Fruit fly (Drosophila melanogaster) whole organism, embryonic: ENCODE measurements around the gene CG12182.

Experiments
- ATbp ChIP-seq: fragments of 200-800 bp; sonication (Bioruptor generic); optimal IDR thresholded peaks from 2 replicates; lab custom pipeline; 2017; ENCODE audit warnings: missing biosample characterization, mild to moderate bottlenecking, missing genetic modification characterization, missing genetic modification reagents
- Aef1 ChIP-seq: fragments of 200-800 bp; sonication (Bioruptor generic); IDR thresholded peaks from 3 replicates; pipeline ENCODE4 v1.3.6; 2022; ENCODE audit warnings: missing biosample characterization, missing genetic modification characterization
- CG11456 ChIP-seq: fragments of 200-800 bp; sonication (Bioruptor generic); IDR thresholded peaks from 3 replicates; pipeline ENCODE4 v1.3.6; 2022; ENCODE audit warnings: missing biosample characterization, missing genetic modification characterization
- CG12219 ChIP-seq: fragments of 200-800 bp; sonication (Bioruptor generic); optimal IDR thresholded peaks from 3 replicates; lab custom pipeline; 2018; ENCODE audit warnings: missing biosample characterization, mild to moderate bottlenecking, missing genetic modification characterization
- CG12236 ChIP-seq: fragments of 200-800 bp; sonication (Bioruptor generic); optimal IDR thresholded peaks from 2 replicates; lab custom pipeline; 2016; ENCODE audit warnings: missing biosample characterization, missing genetic modification characterization
- CG14014 ChIP-seq: fragments of 200-800 bp; sonication (Bioruptor generic); IDR thresholded peaks from 2 replicates; pipeline ENCODE4 v1.3.6; 2022; ENCODE audit warnings: missing biosample characterization, missing genetic modification characterization
- CG14050 ChIP-seq: fragments of 200-800 bp; sonication (Bioruptor generic); IDR thresholded peaks from 3 replicates; pipeline ENCODE4 v1.3.6; 2022; ENCODE audit warnings: missing biosample characterization, missing genetic modification characterization
- CG15269 ChIP-seq: fragments of 200-800 bp; sonication (Bioruptor generic); optimal IDR thresholded peaks from 2 replicates; lab custom pipeline; 2018; ENCODE audit warnings: missing biosample characterization, mild to moderate bottlenecking, missing genetic modification characterization, moderate library complexity
- CG16779 ChIP-seq: fragments of 200-800 bp; sonication (Bioruptor generic); IDR thresholded peaks from 2 replicates; pipeline ENCODE4 v1.3.6; 2022; ENCODE audit warnings: missing biosample characterization, missing genetic modification characterization
- CG16863 ChIP-seq: fragments of 200-800 bp; sonication (Bioruptor generic); optimal IDR thresholded peaks from 3 replicates; lab custom pipeline; 2016; ENCODE audit warnings: missing biosample characterization, missing genetic modification characterization
- CG32532 ChIP-seq: fragments of 200-800 bp; sonication (Bioruptor generic); IDR thresholded peaks from 2 replicates; pipeline ENCODE4 v1.3.6; 2022; ENCODE audit warnings: missing biosample characterization, missing genetic modification characterization
- CG32767 ChIP-seq: fragments of 200-800 bp; sonication (Bioruptor generic); IDR thresholded peaks from 2 replicates; pipeline ENCODE4 v1.3.6; 2022; ENCODE audit warnings: missing biosample characterization, missing genetic modification characterization
- CG42726 ChIP-seq: fragments of 200-800 bp; sonication (Bioruptor generic); IDR thresholded peaks from 2 replicates; pipeline ENCODE4 v1.3.6; 2022; ENCODE audit warnings: missing biosample characterization, missing genetic modification characterization; ENCODE audit not compliant: partially characterized antibody
- CG4328 ChIP-seq: fragments of 200-800 bp; sonication (Bioruptor generic); optimal IDR thresholded peaks from 3 replicates; lab custom pipeline; 2017; ENCODE audit warnings: missing biosample characterization, missing genetic modification reagents, missing genetic modification characterization
- CG4854 ChIP-seq: fragments of 200-800 bp; sonication (Bioruptor generic); optimal IDR thresholded peaks from 2 replicates; lab custom pipeline; 2016; ENCODE audit warnings: missing biosample characterization, missing genetic modification characterization, inconsistent platforms
- CG6175 ChIP-seq: fragments of 200-800 bp; sonication (Bioruptor generic); IDR thresholded peaks from 3 replicates; pipeline ENCODE4 v1.3.6; 2022; ENCODE audit warnings: missing biosample characterization, missing genetic modification characterization
- CG7357 ChIP-seq: fragments of 200-800 bp; sonication (Bioruptor generic); IDR thresholded peaks from 3 replicates; pipeline ENCODE4 v1.3.6; 2022; ENCODE audit warnings: missing biosample characterization, missing genetic modification characterization
- CG7745 ChIP-seq: fragments of 200-800 bp; sonication (Bioruptor generic); optimal IDR thresholded peaks from 2 replicates; lab custom pipeline; 2018; ENCODE audit warnings: missing biosample characterization, mild to moderate bottlenecking, missing genetic modification characterization, moderate library complexity
- CG7786 ChIP-seq: fragments of 200-800 bp; sonication (Bioruptor generic); optimal IDR thresholded peaks from 2 replicates; lab custom pipeline; 2016; ENCODE audit warnings: missing biosample characterization, missing genetic modification characterization
- CG7963 ChIP-seq: fragments of 200-800 bp; sonication (Bioruptor generic); IDR thresholded peaks from 3 replicates; pipeline ENCODE4 v1.3.6; 2022; ENCODE audit warnings: missing biosample characterization, missing genetic modification characterization; ENCODE audit not compliant: partially characterized antibody
- CG7987 ChIP-seq: fragments of 200-800 bp; sonication (Bioruptor generic); optimal IDR thresholded peaks from 2 replicates; lab custom pipeline; 2018; ENCODE audit warnings: missing biosample characterization, mild to moderate bottlenecking, missing genetic modification characterization, moderate library complexity
- CG9797 ChIP-seq: fragments of 200-800 bp; sonication (Bioruptor generic); optimal IDR thresholded peaks from 3 replicates; lab custom pipeline; 2018; ENCODE audit warnings: missing biosample characterization, mild to moderate bottlenecking, missing genetic modification characterization
- Deaf1 ChIP-seq: fragments of 200-800 bp; optimal IDR thresholded peaks from 3 replicates; lab custom pipeline; 2019; ENCODE audit warnings: missing biosample characterization, mild to moderate bottlenecking, missing genetic modification characterization, moderate library complexity
- Hey ChIP-seq: fragments of 200-800 bp; sonication (Bioruptor generic); optimal IDR thresholded peaks from 3 replicates; lab custom pipeline; 2018; ENCODE audit warnings: missing biosample characterization, mild to moderate bottlenecking, missing genetic modification characterization
- HmgD ChIP-seq: fragments of 200-800 bp; sonication (Bioruptor generic); optimal IDR thresholded peaks from 3 replicates; lab custom pipeline; 2016; ENCODE audit warnings: missing biosample characterization, missing genetic modification characterization
- Jarid2 ChIP-seq: fragments of 200-800 bp; sonication (Bioruptor generic); optimal IDR thresholded peaks from 3 replicates; lab custom pipeline; 2017; ENCODE audit warnings: mild to moderate bottlenecking, missing biosample characterization, missing genetic modification reagents, missing genetic modification characterization
- Rx ChIP-seq: fragments of 200-800 bp; sonication (Bioruptor generic); IDR thresholded peaks from 2 replicates; pipeline ENCODE4 v1.3.6; 2022; ENCODE audit warnings: missing biosample characterization, missing genetic modification characterization
- Sox102F ChIP-seq: fragments of 200-800 bp; sonication (Bioruptor generic); optimal IDR thresholded peaks from 2 replicates; lab custom pipeline; 2018; ENCODE audit warnings: missing biosample characterization, mild to moderate bottlenecking, missing genetic modification characterization, moderate library complexity
- Sry-δ ChIP-seq: fragments of 200-800 bp; sonication (Bioruptor generic); optimal IDR thresholded peaks from 2 replicates; lab custom pipeline; 2016; ENCODE audit warnings: missing biosample characterization, missing genetic modification characterization
- al ChIP-seq: fragments of 200-800 bp; sonication (Bioruptor generic); IDR thresholded peaks from 2 replicates; pipeline ENCODE4 v1.3.6; 2022; ENCODE audit warnings: missing biosample characterization, missing genetic modification characterization
- bab2 ChIP-seq: fragments of 200-800 bp; sonication (Bioruptor generic); optimal IDR thresholded peaks from 2 replicates; lab custom pipeline; 2016; ENCODE audit warnings: missing biosample characterization, missing genetic modification characterization
- ci ChIP-seq: fragments of 200-800 bp; sonication (Bioruptor generic); IDR thresholded peaks from 3 replicates; pipeline ENCODE4 v1.3.6; 2022; ENCODE audit warnings: missing biosample characterization, missing genetic modification characterization
- crc ChIP-seq: fragments of 200-800 bp; sonication (Bioruptor generic); optimal IDR thresholded peaks from 2 replicates; lab custom pipeline; 2016; ENCODE audit warnings: missing biosample characterization, missing genetic modification characterization
- dan ChIP-seq: fragments of 200-800 bp; sonication (Bioruptor generic); IDR thresholded peaks from 2 replicates; pipeline ENCODE4 v1.3.6; 2022; ENCODE audit warnings: missing biosample characterization, missing genetic modification characterization
- dimm ChIP-seq: fragments of 200-800 bp; sonication (Bioruptor generic); IDR thresholded peaks from 2 replicates; pipeline ENCODE4 v1.3.6; 2022; ENCODE audit warnings: missing biosample characterization, missing genetic modification characterization
- ems ChIP-seq: fragments of 200-800 bp; sonication (Bioruptor generic); optimal IDR thresholded peaks from 3 replicates; lab custom pipeline; 2016; ENCODE audit warnings: missing biosample characterization, missing genetic modification characterization
- gfzf ChIP-seq: fragments of 200-800 bp; sonication (Bioruptor generic); optimal IDR thresholded peaks from 2 replicates; lab custom pipeline; 2016; ENCODE audit warnings: missing biosample characterization, mild to moderate bottlenecking, missing genetic modification characterization, moderate library complexity
- insv ChIP-seq, 2 experiments: fragments of 200-800 bp; sonication (Bioruptor generic); optimal IDR thresholded peaks; 3 replicates each; lab custom pipeline; 2016 to 2018; ENCODE audit warnings: missing biosample characterization in 2 of 2, missing genetic modification characterization in 2 of 2
- klu ChIP-seq: fragments of 200-800 bp; sonication (Bioruptor generic); IDR thresholded peaks from 2 replicates; pipeline ENCODE4 v1.3.6; 2022; ENCODE audit warnings: missing biosample characterization, missing genetic modification characterization
- knrl ChIP-seq: fragments of 200-800 bp; sonication (Bioruptor generic); IDR thresholded peaks from 3 replicates; pipeline ENCODE4 v1.3.6; 2022; ENCODE audit warnings: missing biosample characterization, missing genetic modification characterization; ENCODE audit not compliant: partially characterized antibody
- lmd ChIP-seq: fragments of 200-800 bp; sonication (Bioruptor generic); IDR thresholded peaks from 2 replicates; pipeline ENCODE4 v1.3.6; 2022; ENCODE audit warnings: missing biosample characterization, missing genetic modification characterization
- onecut ChIP-seq: fragments of 200-800 bp; sonication (Bioruptor generic); IDR thresholded peaks from 2 replicates; pipeline ENCODE4 v1.3.6; 2022; ENCODE audit warnings: missing biosample characterization, missing genetic modification characterization
- pfk ChIP-seq: fragments of 200-800 bp; sonication (Bioruptor generic); optimal IDR thresholded peaks from 2 replicates; lab custom pipeline; 2018; ENCODE audit warnings: missing biosample characterization, mild to moderate bottlenecking, missing genetic modification characterization, moderate library complexity
- ro ChIP-seq: fragments of 200-800 bp; sonication (Bioruptor generic); IDR thresholded peaks from 2 replicates; pipeline ENCODE4 v1.3.6; 2022; ENCODE audit warnings: missing biosample characterization, missing genetic modification characterization
- slou ChIP-seq: fragments of 200-800 bp; sonication (Bioruptor generic); optimal IDR thresholded peaks from 3 replicates; lab custom pipeline; 2016; ENCODE audit warnings: missing biosample characterization, missing genetic modification characterization
- sob ChIP-seq: fragments of 200-800 bp; sonication (Bioruptor generic); IDR thresholded peaks from 2 replicates; pipeline ENCODE4 v1.3.6; 2022; ENCODE audit warnings: missing biosample characterization, missing genetic modification characterization
- sr ChIP-seq: fragments of 200-800 bp; sonication (Bioruptor generic); IDR thresholded peaks from 3 replicates; pipeline ENCODE4 v1.3.6; 2022; ENCODE audit warnings: missing biosample characterization, missing genetic modification characterization
- tgo ChIP-seq: fragments of 200-800 bp; sonication (Bioruptor generic); IDR thresholded peaks from 3 replicates; pipeline ENCODE4 v1.3.6; 2022; ENCODE audit warnings: missing biosample characterization, missing genetic modification characterization
- tx ChIP-seq: fragments of 200-800 bp; sonication (Bioruptor generic); optimal IDR thresholded peaks from 2 replicates; lab custom pipeline; 2016; ENCODE audit warnings: missing biosample characterization, missing genetic modification characterization
- unpg ChIP-seq: fragments of 200-800 bp; sonication (Bioruptor generic); optimal IDR thresholded peaks from 3 replicates; lab custom pipeline; 2018; ENCODE audit warnings: missing biosample characterization, mild to moderate bottlenecking, missing genetic modification characterization, moderate library complexity
- usp ChIP-seq: fragments of >200 bp; optimal IDR thresholded peaks from 2 replicates; lab custom pipeline; 2017; ENCODE audit warnings: missing biosample characterization, missing genetic modification characterization
- vvl ChIP-seq: fragments of 200-800 bp; sonication (Bioruptor generic); IDR thresholded peaks from 2 replicates; pipeline ENCODE4 v1.3.6; 2022; ENCODE audit warnings: missing biosample characterization, missing genetic modification characterization

Gene CG12182

dm6 chr3L:2570269-2570723, 29.1 kb downstream of the CG12182 start (continued):
- TF ChIP-seq CG4328 (no peak), CG32532 (GFP tag; lab: Robert Waterston, UW) (no peak; the same call in 1 of the 2 replicates), CG12219 (peak; percentile 44), unpg (GFP tag; lab: Kevin White, UChicago) (peak; percentile 73), CG42726 (no peak), CG32767 (GFP tag; lab: Robert Waterston, UW) (0 out of 2 replicates have a peak, but pooled peaks have one; percentile 52), Deaf1 (tag; lab: Kevin White, UChicago) (no peak), Hey (no peak), knrl (GFP tag; lab: Robert Waterston, UW) (no peak), ems (no peak), CG9797 (GFP tag; lab: Kevin White, UChicago) (no peak), CG7745 (tag; lab: Kevin White, UChicago) (no peak), Aef1 (0 out of 3 replicates have a peak, but pooled peaks have one; percentile 13), Rx (GFP tag; lab: Robert Waterston, UW) (no peak), bab2 (no peak), slou (GFP tag; lab: Kevin White, UChicago) (no peak), dimm (no peak), crc (peak; percentile 20), tgo (GFP tag; lab: Robert Waterston, UW) (peak; percentile 13; the same call in 1 of the 3 replicates), ro (GFP tag; lab: Robert Waterston, UW) (no peak), CG4854 (no peak), dan (GFP tag; lab: Robert Waterston, UW) (no peak), Sox102F (GFP tag; lab: Kevin White, UChicago) (peak; percentile 75), tx (GFP tag; lab: Kevin White, UChicago) (no peak), onecut (GFP tag; lab: Robert Waterston, UW) (no peak), Jarid2 (GFP tag; lab: Kevin White, UChicago) (no peak), CG14014 (GFP tag; lab: Robert Waterston, UW) (no peak; the same call in 1 of the 2 replicates), CG12236 (GFP tag; lab: Kevin White, UChicago) (no peak), CG7987 (GFP tag; lab: Kevin White, UChicago) (no peak), gfzf (GFP tag; lab: Kevin White, UChicago) (no peak), Sry-δ (GFP tag; lab: Kevin White, UChicago) (no peak), ci (GFP tag; lab: Robert Waterston, UW) (peak; percentile 85), HmgD (GFP tag; lab: Kevin White, UChicago) (no peak), klu (no peak), CG6175 (GFP tag; lab: Robert Waterston, UW) (no peak), CG7963 (no peak), ATbp (GFP tag; lab: Kevin White, UChicago) (no peak), insv (GFP tag; optimal IDR thresholded peaks at IDR 0.05; lab: Kevin White, UChicago) (no peak), lmd (GFP tag; lab: Robert Waterston, UW) (no peak), pfk (GFP tag; lab: Kevin White, UChicago) (no peak), sr (GFP tag; lab: Robert Waterston, UW) (no peak), vvl (GFP tag; lab: Robert Waterston, UW) (peak; percentile 65), CG7786 (GFP tag; lab: Kevin White, UChicago) (no peak), CG11456 (GFP tag; lab: Robert Waterston, UW) (no peak), al (no peak), CG14050 (peak; percentile 23; the same call in 1 of the 3 replicates), usp (GFP tag; lab: Kevin White, UChicago) (no peak), CG7357 (GFP tag; lab: Robert Waterston, UW) (no peak), CG15269 (tag; lab: Kevin White, UChicago) (no peak), sob (GFP tag; lab: Robert Waterston, UW) (no peak), CG16863 (GFP tag; lab: Kevin White, UChicago) (no peak), CG16779 (no peak)
